Fruit fly (Drosophila melanogaster) whole organism, embryonic: ENCODE results near the gene CG44001.
A peak's percentile ranks its signal among the peaks of the same experiment; 100 is the strongest.

ENCODE experiments used
- Ada2b ChIP-seq: fragments of 200-800 bp; sonication (Bioruptor generic); IDR thresholded peaks from 2 replicates; pipeline ENCODE4 v1.3.6; 2022; ENCODE audit warnings: missing biosample characterization, missing genetic modification characterization
- BtbVII ChIP-seq: fragments of 200-800 bp; sonication (Bioruptor generic); optimal IDR thresholded peaks from 3 replicates; lab custom pipeline; 2017; ENCODE audit warnings: missing biosample characterization, mild to moderate bottlenecking, missing genetic modification characterization
- CG10147 ChIP-seq: fragments of 200-800 bp; sonication (Bioruptor generic); optimal IDR thresholded peaks from 2 replicates; lab custom pipeline; 2019; ENCODE audit warnings: missing biosample characterization, mild to moderate bottlenecking, missing genetic modification characterization, moderate library complexity
- CG10274 ChIP-seq: fragments of 200-800 bp; sonication (Bioruptor generic); optimal IDR thresholded peaks from 3 replicates; lab custom pipeline; 2017; ENCODE audit warnings: missing biosample characterization, mild to moderate bottlenecking, missing genetic modification characterization
- CG10366 ChIP-seq: fragments of 200-800 bp; sonication (Bioruptor generic); IDR thresholded peaks from 2 replicates; pipeline ENCODE4 v1.3.6; 2022; ENCODE audit warnings: missing biosample characterization, missing genetic modification characterization
- CG11247 ChIP-seq: fragments of 200-800 bp; sonication (Bioruptor generic); IDR thresholded peaks from 2 replicates; pipeline ENCODE4 v1.3.6; 2022; ENCODE audit warnings: missing biosample characterization, missing genetic modification characterization
- CG12104 ChIP-seq: fragments of 200-800 bp; sonication (Bioruptor generic); optimal IDR thresholded peaks from 3 replicates; lab custom pipeline; 2016; ENCODE audit warnings: missing biosample characterization, missing genetic modification characterization
- CG14860 ChIP-seq: fragments of 200-800 bp; sonication (Bioruptor generic); IDR thresholded peaks from 3 replicates; pipeline ENCODE4 v1.3.6; 2022; ENCODE audit warnings: missing biosample characterization, missing genetic modification characterization; ENCODE audit not compliant: partially characterized antibody
- CG15269 ChIP-seq: fragments of 200-800 bp; sonication (Bioruptor generic); optimal IDR thresholded peaks from 2 replicates; lab custom pipeline; 2018; ENCODE audit warnings: missing biosample characterization, mild to moderate bottlenecking, missing genetic modification characterization, moderate library complexity
- CG15601 ChIP-seq: fragments of 200-800 bp; sonication (Bioruptor generic); optimal IDR thresholded peaks from 3 replicates; lab custom pipeline; 2019; ENCODE audit warnings: missing biosample characterization, mild to moderate bottlenecking, missing genetic modification characterization, moderate library complexity
- CG17361 ChIP-seq: fragments of 200-800 bp; sonication (Bioruptor generic); IDR thresholded peaks from 3 replicates; pipeline ENCODE4 v1.3.6; 2022; ENCODE audit warnings: missing biosample characterization, missing genetic modification characterization
- CG2120 ChIP-seq: fragments of 200-800 bp; sonication (Bioruptor generic); optimal IDR thresholded peaks from 3 replicates; lab custom pipeline; 2016; ENCODE audit warnings: missing biosample characterization, missing genetic modification characterization
- CG32772 ChIP-seq: fragments of 200-800 bp; sonication (Bioruptor generic); IDR thresholded peaks from 2 replicates; pipeline ENCODE4 v1.3.6; 2022; ENCODE audit warnings: missing biosample characterization, missing genetic modification characterization
- CG33213 ChIP-seq: fragments of 200-800 bp; sonication (Bioruptor generic); optimal IDR thresholded peaks from 3 replicates; lab custom pipeline; 2016; ENCODE audit warnings: missing biosample characterization, missing genetic modification characterization
- CG3838 ChIP-seq: fragments of 200-800 bp; sonication (Bioruptor generic); optimal IDR thresholded peaks from 3 replicates; lab custom pipeline; 2016; ENCODE audit warnings: missing biosample characterization, missing genetic modification characterization
- CG4282 ChIP-seq: fragments of 200-800 bp; sonication (Bioruptor generic); optimal IDR thresholded peaks from 2 replicates; lab custom pipeline; 2016; ENCODE audit warnings: missing biosample characterization, missing genetic modification characterization
- CG4854 ChIP-seq: fragments of 200-800 bp; sonication (Bioruptor generic); optimal IDR thresholded peaks from 2 replicates; lab custom pipeline; 2016; ENCODE audit warnings: missing biosample characterization, missing genetic modification characterization, inconsistent platforms
- CG6654 ChIP-seq: fragments of 200-800 bp; sonication (Bioruptor generic); optimal IDR thresholded peaks from 2 replicates; lab custom pipeline; 2017; ENCODE audit warnings: missing biosample characterization, mild to moderate bottlenecking, missing genetic modification characterization
- CG8281 ChIP-seq: fragments of 200-800 bp; sonication (Bioruptor generic); optimal IDR thresholded peaks from 2 replicates; lab custom pipeline; 2018; ENCODE audit warnings: missing biosample characterization, mild to moderate bottlenecking, missing genetic modification characterization, moderate library complexity
- CG9727 ChIP-seq: fragments of 200-800 bp; sonication (Bioruptor generic); optimal IDR thresholded peaks from 3 replicates; lab custom pipeline; 2017; ENCODE audit warnings: missing biosample characterization, mild to moderate bottlenecking, missing genetic modification characterization
- Dek ChIP-seq: fragments of 200-800 bp; sonication (Bioruptor generic); optimal IDR thresholded peaks from 3 replicates; lab custom pipeline; 2019; ENCODE audit warnings: missing biosample characterization, mild to moderate bottlenecking, missing genetic modification characterization, moderate library complexity
- Doc3 ChIP-seq: fragments of 200-800 bp; sonication (Bioruptor generic); IDR thresholded peaks from 3 replicates; pipeline ENCODE4 v1.3.6; 2022; ENCODE audit warnings: missing biosample characterization, missing genetic modification characterization; ENCODE audit not compliant: partially characterized antibody
- Ets65A ChIP-seq: fragments of 200-800 bp; sonication (Bioruptor generic); peaks from one replicate; lab custom pipeline; 2016; ENCODE audit warnings: missing biosample characterization, missing genetic modification characterization
- HLH54F ChIP-seq: fragments of 200-800 bp; sonication (Bioruptor generic); optimal IDR thresholded peaks from 3 replicates; lab custom pipeline; 2016; ENCODE audit warnings: missing biosample characterization, missing genetic modification characterization
- HmgZ ChIP-seq: fragments of 200-800 bp; sonication (Bioruptor generic); optimal IDR thresholded peaks from 2 replicates; lab custom pipeline; 2018; ENCODE audit warnings: missing biosample characterization, mild to moderate bottlenecking, missing genetic modification characterization
- Hr39 ChIP-seq: fragments of >200 bp; optimal IDR thresholded peaks from 2 replicates; lab custom pipeline; 2017
- Hr78 ChIP-seq, 2 experiments: fragments of 200-800 bp in 1 of 2; fragments of >200 bp in 1 of 2; sonication (Bioruptor generic) in 1 of 2; optimal IDR thresholded peaks; 2 replicates each; lab custom pipeline; 2017 to 2019; ENCODE audit warnings: missing biosample characterization in 2 of 2, missing genetic modification characterization in 2 of 2, mild to moderate bottlenecking in 1 of 2, moderate library complexity in 1 of 2
- Kr ChIP-seq: fragments of 200-800 bp; sonication (Bioruptor generic); optimal IDR thresholded peaks from 2 replicates; lab custom pipeline; 2017; ENCODE audit warnings: missing biosample characterization, mild to moderate bottlenecking, missing genetic modification characterization
- Lhr ChIP-seq: fragments of 200-800 bp; sonication (Bioruptor generic); optimal IDR thresholded peaks from 3 replicates; lab custom pipeline; 2017; ENCODE audit warnings: mild to moderate bottlenecking, missing biosample characterization, missing genetic modification reagents, missing genetic modification characterization
- Max ChIP-seq: fragments of 200-800 bp; sonication (Bioruptor generic); optimal IDR thresholded peaks from 2 replicates; lab custom pipeline; 2016; ENCODE audit warnings: missing biosample characterization, mild to moderate bottlenecking, missing genetic modification characterization
- Opbp ChIP-seq: fragments of 200-800 bp; sonication (Bioruptor generic); IDR thresholded peaks from 3 replicates; pipeline ENCODE4 v1.3.6; 2022; ENCODE audit warnings: missing biosample characterization, missing genetic modification characterization; ENCODE audit not compliant: partially characterized antibody
- Optix ChIP-seq: fragments of 200-800 bp; sonication (Bioruptor generic); IDR thresholded peaks from 3 replicates; pipeline ENCODE4 v1.3.6; 2022; ENCODE audit warnings: missing biosample characterization, missing genetic modification characterization
- Sry-δ ChIP-seq: fragments of 200-800 bp; sonication (Bioruptor generic); optimal IDR thresholded peaks from 2 replicates; lab custom pipeline; 2016; ENCODE audit warnings: missing biosample characterization, missing genetic modification characterization
- Stat92E ChIP-seq, 3 experiments: fragments of >200 bp in 2 of 3; fragments of 200-800 bp in 1 of 3; sonication (Bioruptor generic) in 1 of 3; optimal IDR thresholded peaks; 2 replicates each; lab custom pipeline; 2017 to 2019; ENCODE audit warnings: missing biosample characterization in 3 of 3, missing genetic modification characterization in 3 of 3, mild to moderate bottlenecking in 1 of 3, moderate library complexity in 1 of 3
- amos ChIP-seq: fragments of 200-800 bp; sonication (Bioruptor generic); IDR thresholded peaks from 2 replicates; pipeline ENCODE4 v1.3.6; 2022; ENCODE audit warnings: missing biosample characterization, missing genetic modification characterization; ENCODE audit not compliant: partially characterized antibody
- bbx ChIP-seq: fragments of 200-800 bp; sonication (Bioruptor generic); IDR thresholded peaks from 2 replicates; pipeline ENCODE4 v1.3.6; 2022; ENCODE audit warnings: missing biosample characterization, missing genetic modification characterization; ENCODE audit not compliant: partially characterized antibody
- bsh ChIP-seq, 2 experiments: fragments of 200-800 bp; sonication (Bioruptor generic); optimal IDR thresholded peaks; 2 replicates each; lab custom pipeline; 2017 to 2018; ENCODE audit warnings: mild to moderate bottlenecking in 2 of 2, missing biosample characterization in 2 of 2, missing genetic modification characterization in 2 of 2, moderate library complexity in 1 of 2
- ems ChIP-seq: fragments of 200-800 bp; sonication (Bioruptor generic); optimal IDR thresholded peaks from 3 replicates; lab custom pipeline; 2016; ENCODE audit warnings: missing biosample characterization, missing genetic modification characterization
- esg ChIP-seq: fragments of 200-800 bp; sonication (Bioruptor generic); conservative IDR thresholded peaks from 2 replicates; pipeline ENCODE4 v1.3.6; 2022; ENCODE audit warnings: missing biosample characterization, missing genetic modification characterization
- eyg ChIP-seq: fragments of 200-800 bp; sonication (Bioruptor generic); optimal IDR thresholded peaks from 3 replicates; lab custom pipeline; 2016; ENCODE audit warnings: missing biosample characterization, missing genetic modification characterization
- fd102C ChIP-seq: fragments of 200-800 bp; sonication (Bioruptor generic); optimal IDR thresholded peaks from 2 replicates; lab custom pipeline; 2018; ENCODE audit warnings: missing biosample characterization, mild to moderate bottlenecking, missing genetic modification characterization, moderate library complexity
- hth ChIP-seq: fragments of >200 bp; optimal IDR thresholded peaks from 2 replicates; lab custom pipeline; 2017; ENCODE audit warnings: inconsistent platforms
- phol ChIP-seq: fragments of 200-800 bp; sonication (Bioruptor generic); optimal IDR thresholded peaks from 3 replicates; lab custom pipeline; 2018; ENCODE audit warnings: missing biosample characterization, mild to moderate bottlenecking, missing genetic modification characterization, moderate library complexity
- salm ChIP-seq: fragments of 200-800 bp; sonication (Bioruptor generic); optimal IDR thresholded peaks from 2 replicates; lab custom pipeline; 2018; ENCODE audit warnings: missing biosample characterization, mild to moderate bottlenecking, missing genetic modification characterization
- sens ChIP-seq: fragments of 200-800 bp; sonication (Bioruptor generic); peaks from one replicate; lab custom pipeline; 2016; ENCODE audit warnings: missing biosample characterization, missing genetic modification characterization
- sr ChIP-seq: fragments of 200-800 bp; sonication (Bioruptor generic); IDR thresholded peaks from 3 replicates; pipeline ENCODE4 v1.3.6; 2022; ENCODE audit warnings: missing biosample characterization, missing genetic modification characterization
- ssp ChIP-seq: fragments of 200-800 bp; sonication (Bioruptor generic); IDR thresholded peaks from 2 replicates; pipeline ENCODE4 v1.3.6; 2022; ENCODE audit warnings: missing biosample characterization, missing genetic modification characterization
- wek ChIP-seq: fragments of 200-800 bp; sonication (Bioruptor generic); optimal IDR thresholded peaks from 3 replicates; lab custom pipeline; 2018; ENCODE audit warnings: missing biosample characterization, mild to moderate bottlenecking, missing genetic modification characterization, moderate library complexity

CG44001 gene

DNA sequence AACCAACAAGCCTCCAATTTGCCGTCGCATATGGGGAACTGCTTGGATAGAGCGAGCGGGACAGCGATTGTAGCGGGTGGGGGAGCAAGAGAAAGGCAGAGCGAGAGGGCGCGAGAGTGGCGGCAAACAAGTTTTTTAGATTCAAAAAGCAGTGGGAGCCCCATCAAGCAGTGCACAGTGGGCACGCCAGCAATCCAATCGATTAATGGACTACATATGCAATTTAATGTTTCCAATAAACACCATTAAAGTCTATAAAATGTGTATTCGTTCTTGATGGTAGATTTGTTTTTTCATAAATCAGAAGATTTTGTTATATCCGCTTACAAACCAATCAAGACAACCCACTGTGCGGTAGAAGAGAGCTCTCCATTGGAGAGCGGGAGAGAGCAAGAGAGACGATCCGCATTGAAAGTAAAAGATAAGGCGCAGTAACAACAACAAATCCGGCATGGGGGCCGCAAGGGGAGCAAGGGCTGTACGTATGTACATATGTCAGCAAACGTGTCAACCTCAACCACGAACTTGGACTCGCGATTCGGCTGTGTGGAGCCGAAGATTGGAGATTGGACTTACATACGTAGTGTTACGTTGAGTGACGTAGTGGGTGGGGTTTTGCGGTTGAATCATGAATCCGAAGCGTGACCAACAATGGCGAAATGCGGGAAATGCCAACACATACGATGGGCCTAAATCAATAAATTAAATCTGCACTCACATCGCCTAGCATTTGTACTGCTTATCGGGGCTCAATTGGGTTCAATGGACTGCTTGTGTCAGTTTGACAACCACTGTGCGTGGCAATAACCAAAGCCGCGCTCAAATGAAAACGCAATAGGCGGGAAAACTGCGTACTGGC, 45.4 kb upstream of the CG44001 start (continued):
- TF ChIP-seq CG12104 (peak; percentile 98), ems (GFP tag; lab: Kevin White, UChicago) (peak; percentile 99), CG8281 (tag; lab: Kevin White, UChicago) (peak; percentile 92), Optix (GFP tag; lab: Robert Waterston, UW) (peak; percentile 99), phol (tag; lab: Kevin White, UChicago) (peak; percentile 99), fd102C (peak; percentile 78), HmgZ (tag; lab: Kevin White, UChicago) (peak; percentile 99), CG17361 (GFP tag; lab: Robert Waterston, UW) (peak; percentile 99), amos (GFP tag; lab: Robert Waterston, UW) (no peak), CG11247 (GFP tag; lab: Robert Waterston, UW) (peak; percentile 99), CG10366 (GFP tag; lab: Robert Waterston, UW) (peak; percentile 99), CG3838 (peak; percentile 96), Hr39 (lab: Kevin White, UChicago) (no peak), Sry-δ (GFP tag; lab: Kevin White, UChicago) (peak; percentile 81), CG33213 (GFP tag; lab: Kevin White, UChicago) (peak; percentile 99), Doc3 (GFP tag; lab: Robert Waterston, UW) (no peak; the same call in 2 of the 3 replicates), CG6654 (GFP tag; lab: Kevin White, UChicago) (peak; percentile 97), Lhr (peak; percentile 97), Kr (GFP tag; lab: Kevin White, UChicago) (peak; percentile 87), CG4282 (GFP tag; lab: Kevin White, UChicago) (peak; percentile 99), salm (peak; percentile 98), BtbVII (peak; percentile 98), CG14860 (GFP tag; lab: Robert Waterston, UW) (peak; percentile 65), CG10147 (GFP tag; lab: Kevin White, UChicago) (peak; percentile 97), CG10274 (GFP tag; lab: Kevin White, UChicago) (peak; percentile 94), bsh (GFP tag; optimal IDR thresholded peaks at IDR 0.05; lab: Kevin White, UChicago) (peak; percentile 98 to 99), Hr78 (GFP tag; optimal IDR thresholded peaks at IDR 0.05; lab: Kevin White, UChicago) (peak in 1 of 2 experiments; percentile 97), CG32772 (GFP tag; lab: Robert Waterston, UW) (peak; percentile 99), sr (GFP tag; lab: Robert Waterston, UW) (peak; percentile 98), CG2120 (peak; percentile 99), Ada2b (GFP tag; lab: Robert Waterston, UW) (peak; percentile 99), Opbp (GFP tag; lab: Robert Waterston, UW) (peak; percentile 66; the same call in 2 of the 3 replicates), CG4854 (GFP tag; lab: Kevin White, UChicago) (peak; percentile 98), bbx (GFP tag; lab: Robert Waterston, UW) (peak; percentile 63), sens (peak; percentile 100), HLH54F (peak; percentile 99), CG15601 (peak; percentile 98), ssp (GFP tag; lab: Robert Waterston, UW) (peak; percentile 95), CG9727 (GFP tag; lab: Kevin White, UChicago) (peak; percentile 98), Dek (tag; lab: Kevin White, UChicago) (peak; percentile 98), eyg (GFP tag; lab: Kevin White, UChicago) (peak; percentile 98), Ets65A (GFP tag; lab: Kevin White, UChicago) (peak; percentile 100), CG15269 (peak; percentile 99), Stat92E (GFP tag; optimal IDR thresholded peaks at IDR 0.05; lab: Kevin White, UChicago) (peak in 1 of 3 experiments; percentile 95), esg (peak; percentile 99), wek (GFP tag; lab: Kevin White, UChicago) (peak; percentile 96), hth (lab: Kevin White, UChicago) (no peak), Max (GFP tag; lab: Kevin White, UChicago) (peak; percentile 99)
